Worm (Caenorhabditis elegans) whole organism, young adult: ENCODE data around the gene gst-39.

Experiments
- C06A6.2 ChIP-seq: fragments of 200-800 bp; sonication (Bioruptor generic); conservative IDR thresholded peaks from 2 replicates; pipeline ENCODE4 v1.3.6; 2022; ENCODE audit warnings: missing genetic modification characterization, missing compliant biosample characterization
- D2030.7 ChIP-seq: fragments of 200-800 bp; sonication (Bioruptor generic); IDR thresholded peaks from 2 replicates; pipeline ENCODE4 v1.3.6; 2022; ENCODE audit warnings: missing genetic modification reagents, missing genetic modification characterization, missing compliant biosample characterization
- F10E7.11 ChIP-seq: sonication (generic microtip); optimal IDR thresholded peaks from 2 replicates; lab custom pipeline; 2017; ENCODE audit warnings: mild to moderate bottlenecking, missing genetic modification characterization, moderate library complexity, missing compliant biosample characterization
- F49E8.2 ChIP-seq: sonication (generic microtip); optimal IDR thresholded peaks from 3 replicates; lab custom pipeline; 2017; ENCODE audit warnings: missing genetic modification characterization, mild to moderate bottlenecking, missing compliant biosample characterization, antibody characterized with exemption, moderate library complexity; ENCODE audit not compliant: insufficient read depth
- F55B11.4 ChIP-seq: sonication (generic microtip); optimal IDR thresholded peaks from 2 replicates; lab custom pipeline; 2016; ENCODE audit warnings: missing compliant biosample characterization, missing genetic modification characterization, borderline replicate concordance; ENCODE audit not compliant: insufficient read depth
- K11D2.4 ChIP-seq: fragments of 200-800 bp; sonication (Bioruptor generic); IDR thresholded peaks from 2 replicates; pipeline ENCODE4 v1.3.6; 2022; ENCODE audit warnings: missing genetic modification reagents, missing genetic modification characterization, missing compliant biosample characterization
- K12H6.12 ChIP-seq: fragments of 200-800 bp; sonication (Bioruptor generic); optimal IDR thresholded peaks from 2 replicates; lab custom pipeline; 2018; ENCODE audit warnings: mild to moderate bottlenecking, missing genetic modification characterization, missing compliant biosample characterization
- Y53G8AR.9 ChIP-seq: fragments of 200-800 bp; sonication (Bioruptor generic); conservative IDR thresholded peaks from 2 replicates; pipeline ENCODE4 v1.3.6; 2022; ENCODE audit warnings: missing genetic modification reagents, missing genetic modification characterization, missing compliant biosample characterization
- Y56A3A.18 ChIP-seq: fragments of 200-800 bp; sonication (Bioruptor generic); IDR thresholded peaks from 2 replicates; pipeline ENCODE4 v1.3.6; 2022; ENCODE audit warnings: missing genetic modification reagents, missing genetic modification characterization, missing compliant biosample characterization
- aptf-2 ChIP-seq: fragments of 200-800 bp; sonication (Bioruptor generic); conservative IDR thresholded peaks from 2 replicates; pipeline ENCODE4 v1.3.6; 2022; ENCODE audit warnings: missing genetic modification reagents, missing genetic modification characterization, missing compliant biosample characterization
- attf-6 ChIP-seq: fragments of 200-800 bp; sonication (Bioruptor generic); IDR thresholded peaks from 2 replicates; pipeline ENCODE4 v1.3.6; 2022; ENCODE audit warnings: missing genetic modification reagents, missing genetic modification characterization, missing compliant biosample characterization
- ceh-100 ChIP-seq: fragments of 200-800 bp; sonication (Bioruptor generic); IDR thresholded peaks from 2 replicates; pipeline ENCODE4 v1.3.6; 2022; ENCODE audit warnings: missing genetic modification reagents, missing genetic modification characterization, missing compliant biosample characterization
- ceh-58 ChIP-seq: fragments of 200-800 bp; sonication (Bioruptor generic); IDR thresholded peaks from 2 replicates; pipeline ENCODE4 v1.3.6; 2022; ENCODE audit warnings: missing genetic modification characterization, missing compliant biosample characterization
- ceh-79 ChIP-seq: sonication (generic microtip); optimal IDR thresholded peaks from 2 replicates; lab custom pipeline; 2017; ENCODE audit warnings: mild to moderate bottlenecking, missing genetic modification characterization, missing compliant biosample characterization
- dpff-1 ChIP-seq: sonication (generic microtip); optimal IDR thresholded peaks from 2 replicates; lab custom pipeline; 2017; ENCODE audit warnings: mild to moderate bottlenecking, missing genetic modification characterization, missing compliant biosample characterization
- dpl-1 ChIP-seq: fragments of 150-350 bp; optimal IDR thresholded peaks from 2 replicates; lab custom pipeline; 2014; ENCODE audit warnings: missing biosample characterization, missing genetic modification reagents, missing genetic modification characterization
- efl-1 ChIP-seq: fragments of 150-350 bp; optimal IDR thresholded peaks from 2 replicates; lab custom pipeline; 2014; ENCODE audit warnings: missing biosample characterization, missing genetic modification reagents, missing genetic modification characterization
- egl-44 ChIP-seq: fragments of 200-800 bp; sonication (Bioruptor generic); IDR thresholded peaks from 2 replicates; pipeline ENCODE4 v1.3.6; 2022; ENCODE audit warnings: missing genetic modification reagents, missing genetic modification characterization, missing compliant biosample characterization
- fkh-3 ChIP-seq: sonication (generic microtip); optimal IDR thresholded peaks from 2 replicates; lab custom pipeline; 2016; ENCODE audit warnings: mild to moderate bottlenecking, missing genetic modification characterization, missing compliant biosample characterization
- hlh-12 ChIP-seq: sonication (generic microtip); optimal IDR thresholded peaks from 2 replicates; lab custom pipeline; 2016; ENCODE audit warnings: missing genetic modification characterization, missing compliant biosample characterization
- lag-1 ChIP-seq: fragments of 200-800 bp; sonication (Bioruptor generic); IDR thresholded peaks from 2 replicates; pipeline ENCODE4 v1.3.6; 2022; ENCODE audit warnings: missing genetic modification reagents, missing genetic modification characterization, missing compliant biosample characterization
- let-526 ChIP-seq: fragments of 200-800 bp; sonication (Bioruptor generic); IDR thresholded peaks from 2 replicates; pipeline ENCODE4 v1.3.6; 2022; ENCODE audit warnings: missing genetic modification reagents, missing genetic modification characterization, missing compliant biosample characterization
- lin-35 ChIP-seq, 3 experiments: fragments of 150-350 bp in 2 of 3; sonication (generic microtip) in 1 of 3; optimal IDR thresholded peaks; 2 replicates each; lab custom pipeline; 2014 to 2018; ENCODE audit warnings: missing biosample characterization in 3 of 3, missing genetic modification characterization in 3 of 3, missing genetic modification reagents in 3 of 3
- lsy-27 ChIP-seq: sonication (generic microtip); optimal IDR thresholded peaks from 2 replicates; lab custom pipeline; 2017; ENCODE audit warnings: missing genetic modification characterization, mild to moderate bottlenecking, missing compliant biosample characterization, antibody characterized with exemption, missing genotype, borderline replicate concordance; ENCODE audit not compliant: insufficient read depth
- madf-10 ChIP-seq: sonication (generic microtip); optimal IDR thresholded peaks from 2 replicates; lab custom pipeline; 2016; ENCODE audit warnings: mild to moderate bottlenecking, missing genetic modification characterization, missing compliant biosample characterization
- madf-8 ChIP-seq: fragments of 200-800 bp; sonication (Bioruptor generic); conservative IDR thresholded peaks from 2 replicates; pipeline ENCODE4 v1.3.6; 2022; ENCODE audit warnings: missing genetic modification reagents, missing genetic modification characterization, missing compliant biosample characterization
- mxl-1 ChIP-seq: sonication (generic microtip); optimal IDR thresholded peaks from 2 replicates; lab custom pipeline; 2016; ENCODE audit warnings: missing genetic modification characterization, missing compliant biosample characterization
- nfya-1 ChIP-seq: sonication (generic microtip); optimal IDR thresholded peaks from 2 replicates; lab custom pipeline; 2017; ENCODE audit warnings: antibody characterized with exemption, missing compliant biosample characterization, missing genetic modification characterization, borderline replicate concordance; ENCODE audit not compliant: insufficient read depth
- nfya-2 ChIP-seq: fragments of 200-800 bp; sonication (Bioruptor generic); IDR thresholded peaks from 2 replicates; pipeline ENCODE4 v1.3.6; 2022; ENCODE audit warnings: missing genetic modification reagents, missing genetic modification characterization, missing compliant biosample characterization
- nhr-179 ChIP-seq: sonication (generic microtip); optimal IDR thresholded peaks from 2 replicates; lab custom pipeline; 2016; ENCODE audit warnings: mild to moderate bottlenecking, missing genetic modification characterization, missing compliant biosample characterization
- nhr-80 ChIP-seq: sonication (generic microtip); optimal IDR thresholded peaks from 2 replicates; lab custom pipeline; 2016; ENCODE audit warnings: missing genetic modification characterization, missing compliant biosample characterization
- rec-8 ChIP-seq, 2 experiments: sonication (generic microtip); optimal IDR thresholded peaks; 2 replicates each; lab custom pipeline; 2016; ENCODE audit warnings: mild to moderate bottlenecking in 2 of 2, missing genetic modification characterization in 2 of 2, missing genetic modification reagents in 2 of 2, missing genotype in 2 of 2, missing biosample characterization in 1 of 2, missing compliant biosample characterization in 1 of 2, moderate library complexity in 1 of 2
- sdz-38 ChIP-seq: sonication (generic microtip); optimal IDR thresholded peaks from 2 replicates; lab custom pipeline; 2016; ENCODE audit warnings: missing genotype, missing genetic modification characterization, missing compliant biosample characterization
- sea-2 ChIP-seq: fragments of 200-800 bp; sonication (Bioruptor generic); IDR thresholded peaks from 2 replicates; pipeline ENCODE4 v1.3.6; 2022; ENCODE audit warnings: missing genetic modification characterization, missing compliant biosample characterization
- somi-1 ChIP-seq: fragments of 200-800 bp; sonication (Bioruptor generic); optimal IDR thresholded peaks from 2 replicates; lab custom pipeline; 2018; ENCODE audit warnings: mild to moderate bottlenecking, missing genetic modification characterization, missing compliant biosample characterization
- sptf-2 ChIP-seq: fragments of 200-800 bp; sonication (Bioruptor generic); optimal IDR thresholded peaks from 2 replicates; lab custom pipeline; 2018; ENCODE audit warnings: mild to moderate bottlenecking, missing genetic modification characterization, missing compliant biosample characterization
- tbp1 ChIP-seq: fragments of 200-800 bp; sonication (Bioruptor generic); optimal IDR thresholded peaks from 2 replicates; lab custom pipeline; 2018; ENCODE audit warnings: mild to moderate bottlenecking, missing genetic modification characterization, missing compliant biosample characterization
- tlf-1 ChIP-seq: fragments of 200-800 bp; sonication (Bioruptor generic); optimal IDR thresholded peaks from 2 replicates; lab custom pipeline; 2018; ENCODE audit warnings: mild to moderate bottlenecking, missing genetic modification characterization, missing compliant biosample characterization
- unc-62 ChIP-seq: fragments of 150-350 bp; optimal IDR thresholded peaks from 2 replicates; lab custom pipeline; 2014; ENCODE audit warnings: missing biosample characterization, missing genetic modification reagents, missing genetic modification characterization
- xnd-1 ChIP-seq: sonication (generic microtip); optimal IDR thresholded peaks from 2 replicates; lab custom pipeline; 2016; ENCODE audit warnings: missing genotype, missing genetic modification reagents, missing genetic modification characterization, missing compliant biosample characterization
- zfh-2 ChIP-seq: fragments of 200-800 bp; sonication (Bioruptor generic); conservative IDR thresholded peaks from 2 replicates; pipeline ENCODE4 v1.3.6; 2022; ENCODE audit warnings: missing genetic modification reagents, missing genetic modification characterization, missing compliant biosample characterization
- zim-3 ChIP-seq: sonication (generic microtip); optimal IDR thresholded peaks from 2 replicates; lab custom pipeline; 2017; ENCODE audit warnings: mild to moderate bottlenecking, missing genetic modification characterization, moderate library complexity, missing compliant biosample characterization
- ztf-26 ChIP-seq: sonication (generic microtip); optimal IDR thresholded peaks from 2 replicates; lab custom pipeline; 2017; ENCODE audit warnings: missing genetic modification characterization, missing compliant biosample characterization

The gst-39 gene

DNA sequence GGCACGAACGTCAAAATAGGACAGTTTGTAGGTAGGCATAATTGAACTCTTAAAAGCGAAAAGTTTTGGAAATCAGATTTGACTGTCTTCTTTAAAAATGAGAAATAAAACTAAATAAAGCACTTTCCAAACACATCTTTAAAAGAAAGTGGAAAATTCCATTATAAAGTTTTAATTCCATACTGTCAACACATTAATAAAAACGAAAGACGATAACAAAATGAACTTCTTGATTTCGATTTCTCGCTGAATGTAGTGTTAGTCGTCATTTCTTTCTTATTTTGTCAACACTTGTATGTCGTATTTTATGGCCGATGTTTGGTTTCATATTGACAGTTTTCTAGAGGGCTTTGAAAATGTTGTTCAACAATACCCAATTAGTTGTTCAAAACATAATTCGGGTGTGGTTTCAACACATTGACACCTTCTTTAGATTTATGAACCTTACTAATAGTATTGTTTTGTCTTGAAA lies 1.9 kb downstream of the gst-39 start, which contains the start of gene gst-29:
Gene gst-29 (minus strand): TSS at position 51 of the 472 bp plus-strand sequence.
- TF ChIP-seq nhr-80 (tag; lab: Kevin White, UChicago) (peak; percentile 25), K12H6.12 (tag; lab: Kevin White, UChicago) (no peak), ceh-79 (tag; lab: Kevin White, UChicago) (no peak), Y53G8AR.9 (GFP tag; lab: Robert Waterston, UW) (no peak), F55B11.4 (tag; lab: Kevin White, UChicago) (no peak), dpl-1 (GFP tag; lab: Kevin White, UChicago) (no peak), nfya-1 (tag; lab: Kevin White, UChicago) (no peak)

DNA sequence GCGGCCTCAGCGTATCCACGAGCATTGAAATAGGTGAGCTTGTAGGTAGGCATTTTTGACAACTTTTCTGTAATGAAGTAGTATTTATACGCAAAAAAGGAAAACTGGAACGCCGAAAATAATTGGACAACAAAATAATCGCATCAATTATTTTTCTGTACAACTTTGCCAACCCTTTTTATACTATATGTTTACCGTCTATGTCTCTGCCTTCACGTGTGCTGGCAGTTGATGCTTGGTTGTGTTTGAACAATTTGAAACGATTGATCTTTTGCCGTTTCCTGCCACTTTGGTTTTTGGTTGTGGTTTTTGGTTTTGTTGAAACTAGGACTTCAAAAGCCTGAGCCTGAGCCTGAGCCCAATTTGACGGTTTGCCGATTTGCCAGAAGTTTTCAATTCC lies 4.4 kb downstream of the gst-39 start, which contains the start of gene gst-28:
Gene gst-28 (minus strand): TSS at position 238 of the 400 bp plus-strand sequence.
- TF ChIP-seq F10E7.11 (no peak), dpff-1 (no peak), tlf-1 (no peak), nhr-80 (tag; lab: Kevin White, UChicago) (peak; percentile 17), D2030.7 (GFP tag; lab: Robert Waterston, UW) (no peak)

DNA sequence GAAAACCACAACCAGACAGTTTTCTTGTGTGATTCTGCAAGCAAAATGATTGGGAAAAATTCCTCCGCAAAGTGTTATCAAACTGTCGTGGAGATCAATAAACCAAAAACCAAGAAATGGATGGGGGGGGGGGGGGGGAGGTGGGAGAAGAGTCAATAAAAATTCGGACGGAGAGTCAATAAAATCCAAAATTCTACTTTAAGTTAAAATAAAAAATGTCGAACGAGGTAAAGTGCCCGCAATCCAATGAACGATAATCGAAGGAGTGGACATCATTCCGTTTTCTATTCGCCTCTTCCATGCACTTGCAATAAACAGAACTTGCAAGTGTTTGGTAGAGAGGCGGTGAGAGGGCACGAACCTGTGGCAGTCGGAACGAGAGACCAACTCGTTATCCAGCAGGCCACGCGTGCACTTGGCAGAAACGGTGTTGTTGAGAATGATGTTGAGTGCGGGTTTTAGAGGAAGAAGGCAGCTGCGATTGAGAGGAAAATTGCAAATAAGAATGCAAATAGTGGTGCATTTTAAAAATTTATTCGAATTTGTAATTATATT lies 6.0 kb downstream of the gst-39 start, which contains the start of gene gst-27:
Gene gst-27 (minus strand): TSS at position 51 of the 555 bp plus-strand sequence.
- TF ChIP-seq ceh-100 (GFP tag; lab: Robert Waterston, UW) = peak; percentile 73
- peak; percentile 73 for TF ChIP-seq sptf-2 (GFP tag; lab: Kevin White, UChicago)
- peak in 1 of 3 experiments; percentile 86 for TF ChIP-seq lin-35 (GFP tag; optimal IDR thresholded peaks at IDR 0.05; lab: Kevin White, UChicago)
- peak; percentile 61 for TF ChIP-seq attf-6 (GFP tag; lab: Robert Waterston, UW)
- peak; percentile 97 for TF ChIP-seq tbp1 (GFP tag; lab: Kevin White, UChicago)
- TF ChIP-seq fkh-3 (tag; lab: Kevin White, UChicago) = peak; percentile 77
- TF ChIP-seq nhr-179 = peak; percentile 72
- TF ChIP-seq mxl-1 (tag; lab: Kevin White, UChicago) = peak; percentile 87
- peak; percentile 46 for TF ChIP-seq madf-8 (GFP tag; lab: Robert Waterston, UW)
- peak; percentile 88 for TF ChIP-seq madf-10 (tag; lab: Kevin White, UChicago)
- TF ChIP-seq lag-1 = no peak
- TF ChIP-seq dpff-1 = peak; percentile 82
- no peak for TF ChIP-seq ceh-58 (GFP tag; lab: Robert Waterston, UW)
- TF ChIP-seq efl-1 = peak; percentile 39
- peak; percentile 72; the same call in 1 of the 2 replicates for TF ChIP-seq let-526
- 0 out of 2 replicates have a peak, but pooled peaks have one; percentile 34 for TF ChIP-seq C06A6.2 (GFP tag; lab: Robert Waterston, UW)
- no peak for TF ChIP-seq sdz-38 (tag; lab: Kevin White, UChicago)
- TF ChIP-seq rec-8 (tag; optimal IDR thresholded peaks at IDR 0.05; lab: Kevin White, UChicago) = peak; percentile 70 to 83
- TF ChIP-seq hlh-12 (tag; lab: Kevin White, UChicago) = no peak
- TF ChIP-seq Y56A3A.18 (GFP tag; lab: Robert Waterston, UW) = peak; percentile 85
- TF ChIP-seq F49E8.2 (tag; lab: Kevin White, UChicago) = peak; percentile 88
- no peak for TF ChIP-seq nfya-2 (GFP tag; lab: Robert Waterston, UW)
- TF ChIP-seq sea-2 (GFP tag; lab: Robert Waterston, UW) = no peak; the same call in 1 of the 2 replicates
- TF ChIP-seq zim-3 (tag; lab: Kevin White, UChicago) = peak; percentile 92
- TF ChIP-seq ztf-26 (tag; lab: Kevin White, UChicago) = peak; percentile 91
- peak; percentile 86 for TF ChIP-seq zfh-2 (GFP tag; lab: Robert Waterston, UW)
- no peak for TF ChIP-seq unc-62 (GFP tag; lab: Kevin White, UChicago)
- no peak for TF ChIP-seq aptf-2
- TF ChIP-seq xnd-1 = no peak
- peak; percentile 18 for TF ChIP-seq somi-1
- TF ChIP-seq nhr-80 (tag; lab: Kevin White, UChicago) = peak; percentile 69
- peak; percentile 90 for TF ChIP-seq egl-44
- peak; percentile 41 for TF ChIP-seq lsy-27 (tag; lab: Kevin White, UChicago)
- peak; percentile 38; the same call in 1 of the 2 replicates for TF ChIP-seq K11D2.4 (GFP tag; lab: Robert Waterston, UW)
